Worm (Caenorhabditis elegans) whole organism, L3 larva: ENCODE results near the gene B0302.2.

ENCODE experiments used
- R02D3.7 ChIP-seq: fragments of 150-350 bp; optimal IDR thresholded peaks from 2 replicates; lab custom pipeline; 2014; ENCODE audit warnings: missing biosample characterization, missing genetic modification characterization
- ZK546.5 ChIP-seq: sonication (generic microtip); optimal IDR thresholded peaks from 2 replicates; lab custom pipeline; 2017; ENCODE audit warnings: missing biosample characterization, missing genetic modification characterization
- aly-2 ChIP-seq: fragments of 150-350 bp; optimal IDR thresholded peaks from 2 replicates; lab custom pipeline; 2014; ENCODE audit warnings: missing biosample characterization, missing genetic modification characterization
- ama-1 ChIP-seq: fragments of 150-350 bp; optimal IDR thresholded peaks from 2 replicates; lab custom pipeline; 2018
- ceh-16 ChIP-seq: sonication (generic microtip); optimal IDR thresholded peaks from 2 replicates; lab custom pipeline; 2017; ENCODE audit warnings: missing biosample characterization, missing genetic modification characterization
- ceh-28 ChIP-seq: fragments of 150-350 bp; optimal IDR thresholded peaks from 2 replicates; lab custom pipeline; 2014; ENCODE audit warnings: missing biosample characterization, missing genetic modification reagents, missing genetic modification characterization
- ceh-82 ChIP-seq: fragments of 150-350 bp; optimal IDR thresholded peaks from 2 replicates; lab custom pipeline; 2014; ENCODE audit warnings: missing biosample characterization, missing genetic modification characterization
- ceh-9 ChIP-seq: sonication (generic microtip); optimal IDR thresholded peaks from 2 replicates; lab custom pipeline; 2018; ENCODE audit warnings: missing biosample characterization, missing genetic modification characterization
- daf-12 ChIP-seq: fragments of 150-350 bp; optimal IDR thresholded peaks from 2 replicates; lab custom pipeline; 2014; ENCODE audit warnings: missing biosample characterization, missing genetic modification reagents, missing genetic modification characterization
- egl-27 ChIP-seq: sonication (generic microtip); optimal IDR thresholded peaks from 4 replicates; lab custom pipeline; 2017; ENCODE audit warnings: missing biosample characterization, missing genetic modification reagents, missing genetic modification characterization
- egl-5 ChIP-seq: fragments of 150-350 bp; optimal IDR thresholded peaks from 2 replicates; lab custom pipeline; 2017; ENCODE audit warnings: missing biosample characterization, missing genetic modification reagents, missing genetic modification characterization, inconsistent platforms
- elt-1 ChIP-seq: fragments of 150-350 bp; optimal IDR thresholded peaks from 2 replicates; lab custom pipeline; 2014; ENCODE audit warnings: missing biosample characterization, missing genetic modification characterization
- elt-2 ChIP-seq: sonication (generic microtip); optimal IDR thresholded peaks from 2 replicates; lab custom pipeline; 2016; ENCODE audit warnings: missing genetic modification reagents, mild to moderate bottlenecking, missing genetic modification characterization, missing compliant biosample characterization
- elt-3 ChIP-seq, 3 experiments: fragments of 150-350 bp in 1 of 3; sonication (generic microtip) in 2 of 3; optimal IDR thresholded peaks; 2 replicates in 2 of 3; 4 replicates in 1 of 3; lab custom pipeline; 2014 to 2017; ENCODE audit warnings: missing biosample characterization in 3 of 3, missing genetic modification characterization in 3 of 3
- eor-1 ChIP-seq, 2 experiments: fragments of 150-350 bp; optimal IDR thresholded peaks; 2 replicates each; lab custom pipeline; 2014 to 2018; ENCODE audit warnings: missing biosample characterization in 2 of 2, missing genetic modification characterization in 2 of 2
- fkh-10 ChIP-seq: sonication (generic microtip); optimal IDR thresholded peaks from 2 replicates; lab custom pipeline; 2017; ENCODE audit warnings: missing biosample characterization, missing genetic modification reagents, missing genetic modification characterization
- fkh-2 ChIP-seq: fragments of 150-350 bp; optimal IDR thresholded peaks from 2 replicates; lab custom pipeline; 2014; ENCODE audit warnings: missing biosample characterization, missing genetic modification reagents, missing genetic modification characterization
- fos-1 ChIP-seq: fragments of 150-350 bp; optimal IDR thresholded peaks from 2 replicates; lab custom pipeline; 2014; ENCODE audit warnings: missing biosample characterization, missing genetic modification characterization
- hmg-11 ChIP-seq: sonication (generic microtip); optimal IDR thresholded peaks from 2 replicates; lab custom pipeline; 2016; ENCODE audit warnings: missing genetic modification characterization, missing compliant biosample characterization
- jun-1 ChIP-seq: fragments of 150-350 bp; optimal IDR thresholded peaks from 2 replicates; lab custom pipeline; 2014; ENCODE audit warnings: missing biosample characterization, missing genetic modification reagents, missing genetic modification characterization
- lin-15B ChIP-seq: fragments of 150-350 bp; optimal IDR thresholded peaks from 2 replicates; lab custom pipeline; 2014; ENCODE audit warnings: missing biosample characterization, missing genetic modification characterization
- lin-39 ChIP-seq: fragments of 150-350 bp; optimal IDR thresholded peaks from 2 replicates; lab custom pipeline; 2018; ENCODE audit warnings: missing biosample characterization, missing genetic modification reagents, missing genetic modification characterization
- lsy-12 ChIP-seq: sonication (generic microtip); optimal IDR thresholded peaks from 2 replicates; lab custom pipeline; 2016; ENCODE audit warnings: mild to moderate bottlenecking, missing genetic modification characterization, missing compliant biosample characterization
- mdl-1 ChIP-seq: fragments of 150-350 bp; optimal IDR thresholded peaks from 2 replicates; lab custom pipeline; 2014; ENCODE audit warnings: missing biosample characterization, missing genetic modification characterization
- mml-1 ChIP-seq: fragments of 150-350 bp; sonication (generic microtip); optimal IDR thresholded peaks from 3 replicates; lab custom pipeline; 2014; ENCODE audit warnings: missing biosample characterization, missing genetic modification characterization
- nfya-1 ChIP-seq: sonication (generic microtip); optimal IDR thresholded peaks from 2 replicates; lab custom pipeline; 2017; ENCODE audit warnings: missing genetic modification characterization, mild to moderate bottlenecking, missing compliant biosample characterization, antibody characterized with exemption, moderate library complexity; ENCODE audit not compliant: insufficient read depth
- nhr-11 ChIP-seq: fragments of 150-350 bp; optimal IDR thresholded peaks from 2 replicates; lab custom pipeline; 2014; ENCODE audit warnings: missing biosample characterization, missing genetic modification characterization
- nhr-12 ChIP-seq: fragments of 150-350 bp; optimal IDR thresholded peaks from 2 replicates; lab custom pipeline; 2014; ENCODE audit warnings: missing biosample characterization, missing genetic modification characterization
- nhr-23 ChIP-seq: fragments of 150-350 bp; optimal IDR thresholded peaks from 2 replicates; lab custom pipeline; 2014; ENCODE audit warnings: missing biosample characterization, missing genetic modification reagents, missing genetic modification characterization
- nhr-237 ChIP-seq: fragments of 150-350 bp; optimal IDR thresholded peaks from 2 replicates; lab custom pipeline; 2014; ENCODE audit warnings: missing biosample characterization, missing genetic modification characterization
- nhr-25 ChIP-seq: sonication (generic microtip); optimal IDR thresholded peaks from 2 replicates; lab custom pipeline; 2017; ENCODE audit warnings: missing biosample characterization, missing genetic modification characterization
- nhr-28 ChIP-seq: fragments of 150-350 bp; optimal IDR thresholded peaks from 2 replicates; lab custom pipeline; 2014; ENCODE audit warnings: missing biosample characterization, missing genetic modification characterization
- nhr-43 ChIP-seq: sonication (generic microtip); optimal IDR thresholded peaks from 2 replicates; lab custom pipeline; 2016; ENCODE audit warnings: mild to moderate bottlenecking, missing genetic modification characterization, missing compliant biosample characterization; ENCODE audit not compliant: poor library complexity, severe bottlenecking
- nhr-67 ChIP-seq: fragments of 150-350 bp; optimal IDR thresholded peaks from 2 replicates; lab custom pipeline; 2014; ENCODE audit warnings: missing biosample characterization, missing genetic modification characterization
- nhr-76 ChIP-seq: fragments of 150-350 bp; sonication (generic microtip); optimal IDR thresholded peaks from 5 replicates; lab custom pipeline; 2014; ENCODE audit warnings: missing biosample characterization, missing genetic modification characterization
- nhr-77 ChIP-seq: fragments of 150-350 bp; optimal IDR thresholded peaks from 2 replicates; lab custom pipeline; 2014; ENCODE audit warnings: missing biosample characterization, missing genetic modification characterization
- pha-4 ChIP-seq: fragments of 150-350 bp; optimal IDR thresholded peaks from 2 replicates; lab custom pipeline; 2014; ENCODE audit warnings: missing biosample characterization, missing genetic modification reagents, missing genetic modification characterization
- pqm-1 ChIP-seq: fragments of 150-350 bp; optimal IDR thresholded peaks from 2 replicates; lab custom pipeline; 2017; ENCODE audit warnings: missing biosample characterization, missing genetic modification characterization, inconsistent platforms
- sea-2 ChIP-seq: fragments of 150-350 bp; sonication (generic microtip); optimal IDR thresholded peaks from 4 replicates; lab custom pipeline; 2014; ENCODE audit warnings: missing biosample characterization, missing genetic modification reagents, missing genetic modification characterization
- skn-1 ChIP-seq: fragments of 150-350 bp; optimal IDR thresholded peaks from 2 replicates; lab custom pipeline; 2014; ENCODE audit warnings: missing biosample characterization, missing genetic modification characterization
- snpc-4 ChIP-seq: fragments of 150-350 bp; optimal IDR thresholded peaks from 2 replicates; lab custom pipeline; 2014; ENCODE audit warnings: missing biosample characterization, missing genetic modification characterization
- tbx-2 ChIP-seq: sonication (generic microtip); optimal IDR thresholded peaks from 2 replicates; lab custom pipeline; 2016; ENCODE audit warnings: mild to moderate bottlenecking, missing genetic modification characterization, missing compliant biosample characterization
- unc-39 ChIP-seq: sonication (generic microtip); optimal IDR thresholded peaks from 4 replicates; lab custom pipeline; 2017; ENCODE audit warnings: missing biosample characterization, missing genetic modification characterization
- unc-62 ChIP-seq: fragments of 150-350 bp; sonication (generic microtip); optimal IDR thresholded peaks from 4 replicates; lab custom pipeline; 2014; ENCODE audit warnings: missing biosample characterization, missing genetic modification reagents, missing genetic modification characterization
- zag-1 ChIP-seq: fragments of 150-350 bp; optimal IDR thresholded peaks from 2 replicates; lab custom pipeline; 2014; ENCODE audit warnings: missing biosample characterization, missing genetic modification characterization
- ztf-11 ChIP-seq: fragments of 150-350 bp; optimal IDR thresholded peaks from 2 replicates; lab custom pipeline; 2014; ENCODE audit warnings: missing biosample characterization, missing genetic modification characterization
- ztf-4 ChIP-seq: fragments of 150-350 bp; optimal IDR thresholded peaks from 2 replicates; lab custom pipeline; 2014; ENCODE audit warnings: missing biosample characterization, missing genetic modification characterization

The B0302.2 gene

DNA sequence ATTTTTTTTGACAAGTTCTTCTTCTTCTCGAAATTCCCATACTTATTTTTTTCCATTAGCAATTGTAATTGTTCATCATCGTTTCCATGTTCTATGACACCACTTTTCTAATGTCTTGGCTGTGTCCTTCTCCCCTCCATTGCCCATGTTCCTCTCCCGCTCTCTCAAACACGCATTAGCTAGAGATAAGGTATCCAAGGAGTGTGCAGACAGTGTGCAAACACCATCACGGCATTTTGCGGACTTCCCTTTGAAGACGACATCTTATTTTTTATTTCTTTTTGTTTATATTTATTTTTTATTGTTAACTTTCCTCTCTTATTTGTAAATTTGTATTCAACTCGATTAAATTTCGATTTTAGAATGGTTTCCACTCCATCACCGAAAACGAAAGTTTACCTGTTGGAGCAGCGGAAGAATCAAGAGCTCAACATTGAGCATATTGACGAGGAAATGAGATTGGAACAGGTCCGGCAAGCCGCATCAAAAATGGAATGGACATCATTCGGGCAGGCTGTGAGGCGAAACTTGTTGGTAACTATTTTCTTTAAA is 27.1 kb upstream of the B0302.2 start, which contains the start of gene mdt-1.2:
Gene mdt-1.2, plus strand, starts transcription at position 363 of the 552 bp plus-strand sequence.
- no peak for TF ChIP-seq skn-1 (tag; lab: Kevin White, UChicago)
- no peak for TF ChIP-seq nhr-67
- TF ChIP-seq fkh-2 (tag; lab: Kevin White, UChicago) = no peak
- TF ChIP-seq elt-3 (tag; optimal IDR thresholded peaks at IDR 0.05; lab: Kevin White, UChicago) = no peak
- no peak for TF ChIP-seq R02D3.7
- peak; percentile 65 for TF ChIP-seq snpc-4 (tag; lab: Kevin White, UChicago)
- peak; percentile 13 for TF ChIP-seq lsy-12
- TF ChIP-seq ceh-16 (tag; lab: Kevin White, UChicago) = no peak
- no peak for TF ChIP-seq daf-12 (tag; lab: Kevin White, UChicago)
- TF ChIP-seq unc-39 (tag; lab: Kevin White, UChicago) = no peak
- TF ChIP-seq elt-1 = peak; percentile 24
- TF ChIP-seq unc-62 (GFP tag; lab: Kevin White, UChicago) = no peak
- peak; percentile 52 for TF ChIP-seq nhr-23 (tag; lab: Kevin White, UChicago)
- TF ChIP-seq egl-5 (tag; lab: Kevin White, UChicago) = peak; percentile 69
- TF ChIP-seq eor-1 (tag; optimal IDR thresholded peaks at IDR 0.05; lab: Kevin White, UChicago) = no peak
- TF ChIP-seq hmg-11 (tag; lab: Kevin White, UChicago) = peak; percentile 84
- TF ChIP-seq ceh-82 (tag; lab: Kevin White, UChicago) = no peak
- TF ChIP-seq aly-2 (tag; lab: Kevin White, UChicago) = no peak
- TF ChIP-seq egl-27 (tag; lab: Kevin White, UChicago) = peak; percentile 17
- TF ChIP-seq nhr-43 (tag; lab: Kevin White, UChicago) = peak; percentile 48
- TF ChIP-seq ztf-4 = no peak
- no peak for TF ChIP-seq mdl-1 (tag; lab: Kevin White, UChicago)
- no peak for TF ChIP-seq ceh-9 (tag; lab: Kevin White, UChicago)
- TF ChIP-seq elt-2 (tag; lab: Kevin White, UChicago) = peak; percentile 50
- peak; percentile 62 for TF ChIP-seq nhr-25 (tag; lab: Kevin White, UChicago)
- no peak for TF ChIP-seq fos-1
- no peak for TF ChIP-seq ZK546.5
- no peak for TF ChIP-seq jun-1 (tag; lab: Kevin White, UChicago)
- no peak for TF ChIP-seq ama-1
- peak; percentile 67 for TF ChIP-seq sea-2
- no peak for TF ChIP-seq nhr-237 (tag; lab: Kevin White, UChicago)
- no peak for TF ChIP-seq nhr-77
- peak; percentile 62 for TF ChIP-seq lin-39 (tag; lab: Kevin White, UChicago)
- TF ChIP-seq lin-15B (tag; lab: Kevin White, UChicago) = peak; percentile 41
- no peak for TF ChIP-seq nhr-76
- no peak for TF ChIP-seq ztf-11 (tag; lab: Kevin White, UChicago)
- no peak for TF ChIP-seq zag-1 (tag; lab: Kevin White, UChicago)
- no peak for TF ChIP-seq fkh-10 (GFP tag; lab: Kevin White, UChicago)
- TF ChIP-seq pha-4 = peak; percentile 91
- TF ChIP-seq nhr-12 (tag; lab: Kevin White, UChicago) = no peak
- no peak for TF ChIP-seq nhr-28
- no peak for TF ChIP-seq nhr-11 (tag; lab: Kevin White, UChicago)
- peak; percentile 6 for TF ChIP-seq ceh-28 (tag; lab: Kevin White, UChicago)
- peak; percentile 84 for TF ChIP-seq nfya-1 (tag; lab: Kevin White, UChicago)
- TF ChIP-seq mml-1 = no peak
- peak; percentile 58 for TF ChIP-seq pqm-1 (tag; lab: Kevin White, UChicago)
- peak; percentile 54 for TF ChIP-seq tbx-2
